Fruit fly (Drosophila melanogaster): ENCODE results near the gene vn.

Gene vn

dm6 chr3L:5856919-5857318 is 11.5 kb upstream of the vn start (continued):
- TF ChIP-seq Xrp1 (GFP tag; IDR thresholded peaks at IDR 0.05) = peak; percentile 79
- TF ChIP-seq zen2 (GFP tag; IDR thresholded peaks at IDR 0.05; ENCODE audit: partially characterized antibody) = no peak
- TF ChIP-seq dan (GFP tag; IDR thresholded peaks at IDR 0.05) = peak; percentile 58
- no peak for TF ChIP-seq CG18476 (GFP tag; optimal IDR thresholded peaks at IDR 0.05)
- TF ChIP-seq CG8765 (GFP tag; IDR thresholded peaks at IDR 0.05) = peak; percentile 81
- no peak for TF ChIP-seq Aef1 (GFP tag; IDR thresholded peaks at IDR 0.05)
- peak; percentile 87 for TF ChIP-seq CG15479 (GFP tag; optimal IDR thresholded peaks at IDR 0.05)
- TF ChIP-seq CG4282 (GFP tag; optimal IDR thresholded peaks at IDR 0.05) = no peak
- TF ChIP-seq Opbp (GFP tag; IDR thresholded peaks at IDR 0.05; ENCODE audit: partially characterized antibody) = no peak
- TF ChIP-seq CG17328 (GFP tag; IDR thresholded peaks at IDR 0.05) = peak; percentile 35; the same call in 1 of the 2 replicates
- TF ChIP-seq CG30431 (GFP tag; optimal IDR thresholded peaks at IDR 0.05) = peak; percentile 63
- no peak for TF ChIP-seq Lhr (GFP tag; optimal IDR thresholded peaks at IDR 0.05)
- peak; percentile 16; the same call in 1 of the 3 replicates for TF ChIP-seq croc (GFP tag; conservative IDR thresholded peaks at IDR 0.05)
- TF ChIP-seq Usf (GFP tag; optimal IDR thresholded peaks at IDR 0.05) = peak; percentile 13
- TF ChIP-seq Dip2 (GFP tag; IDR thresholded peaks at IDR 0.05) = no peak
- TF ChIP-seq zfh1 (GFP tag; IDR thresholded peaks at IDR 0.05) = peak; percentile 74
- no peak for TF ChIP-seq knrl (GFP tag; IDR thresholded peaks at IDR 0.05; ENCODE audit: partially characterized antibody)
- no peak for TF ChIP-seq chm (GFP tag; IDR thresholded peaks at IDR 0.05)
- no peak for TF ChIP-seq odd (GFP tag; optimal IDR thresholded peaks at IDR 0.05)
- peak; percentile 85 for TF ChIP-seq ac (GFP tag; optimal IDR thresholded peaks at IDR 0.05)
- peak; percentile 24 for TF ChIP-seq Spps (tag; optimal IDR thresholded peaks at IDR 0.05)
- peak; percentile 68 for TF ChIP-seq CG8924 (tag; optimal IDR thresholded peaks at IDR 0.05)
- no peak for TF ChIP-seq CG3995 (GFP tag; optimal IDR thresholded peaks at IDR 0.05)
- TF ChIP-seq Med (GFP tag) = peak; percentile 55
- TF ChIP-seq CG14860 (GFP tag; IDR thresholded peaks at IDR 0.05; ENCODE audit: partially characterized antibody) = no peak
- peak; percentile 28 for TF ChIP-seq pum (GFP tag; optimal IDR thresholded peaks at IDR 0.05)
- peak; percentile 75 for TF ChIP-seq zen (tag; optimal IDR thresholded peaks at IDR 0.05)
- TF ChIP-seq pros (GFP tag; optimal IDR thresholded peaks at IDR 0.05) = no peak
- peak; percentile 45 for TF ChIP-seq CG7839 (tag; optimal IDR thresholded peaks at IDR 0.05)
- TF ChIP-seq tin (GFP tag; optimal IDR thresholded peaks at IDR 0.05) = peak; percentile 20
- no peak for TF ChIP-seq ATbp (GFP tag; optimal IDR thresholded peaks at IDR 0.05)
- TF ChIP-seq grau (tag; optimal IDR thresholded peaks at IDR 0.05) = peak; percentile 38
- peak; percentile 36 for TF ChIP-seq CG10209 (GFP tag; optimal IDR thresholded peaks at IDR 0.05)
- TF ChIP-seq HLHmδ (GFP tag; optimal IDR thresholded peaks at IDR 0.05) = no peak
- no peak for TF ChIP-seq sqz (GFP tag; optimal IDR thresholded peaks at IDR 0.05)
- TF ChIP-seq NC2β (GFP tag; optimal IDR thresholded peaks at IDR 0.05) = peak; percentile 54
- TF ChIP-seq Stat92E (GFP tag; optimal IDR thresholded peaks at IDR 0.05) = peak in 1 of 3 experiments; percentile 4
- TF ChIP-seq Kr (GFP tag; optimal IDR thresholded peaks at IDR 0.05) = peak; percentile 54
- TF ChIP-seq Hr51 (GFP tag; optimal IDR thresholded peaks at IDR 0.05) = peak in 1 of 2 experiments; percentile 17
- no peak for TF ChIP-seq CG9817 (tag; optimal IDR thresholded peaks at IDR 0.05)
- TF ChIP-seq Blimp-1 (GFP tag; optimal IDR thresholded peaks at IDR 0.05) = peak; percentile 3
- TF ChIP-seq CG10267 (tag; optimal IDR thresholded peaks at IDR 0.05) = peak; percentile 75
- peak; percentile 73 for TF ChIP-seq CG33557 (GFP tag; optimal IDR thresholded peaks at IDR 0.05)
- peak; percentile 72 for TF ChIP-seq CG14710 (tag; optimal IDR thresholded peaks at IDR 0.05)
- peak; percentile 59 for TF ChIP-seq Chrac-16 (GFP tag; optimal IDR thresholded peaks at IDR 0.05)
- no peak for TF ChIP-seq CG1647 (GFP tag; optimal IDR thresholded peaks at IDR 0.05)
- no peak for TF ChIP-seq da (GFP tag; optimal IDR thresholded peaks at IDR 0.05)
- peak; percentile 49 for TF ChIP-seq CG4424 (GFP tag; optimal IDR thresholded peaks at IDR 0.05)
- peak; percentile 50; the same call in 1 of the 2 replicates for TF ChIP-seq CG31441 (GFP tag; IDR thresholded peaks at IDR 0.05)
- TF ChIP-seq Side (GFP tag; optimal IDR thresholded peaks at IDR 0.05) = peak; percentile 48

Data from whole organism, embryonic.